Worm (Caenorhabditis elegans) whole organism, late embryonic: ENCODE data around the gene F01D4.8.
A peak's percentile ranks its signal among the peaks of the same experiment; 100 is the strongest.

Source experiments
- C08G9.2 ChIP-seq: sonication (generic microtip); optimal IDR thresholded peaks from 2 replicates; lab custom pipeline; 2016; ENCODE audit warnings: mild to moderate bottlenecking, missing genetic modification characterization, moderate library complexity, missing compliant biosample characterization
- K02D7.2 ChIP-seq: sonication (generic microtip); optimal IDR thresholded peaks from 2 replicates; lab custom pipeline; 2017; ENCODE audit warnings: mild to moderate bottlenecking, missing genetic modification characterization, missing compliant biosample characterization
- ahr-1 ChIP-seq: sonication (generic microtip); optimal IDR thresholded peaks from 2 replicates; lab custom pipeline; 2016; ENCODE audit warnings: missing genetic modification characterization, missing compliant biosample characterization
- ceh-2 ChIP-seq: sonication (generic microtip); optimal IDR thresholded peaks from 2 replicates; lab custom pipeline; 2016; ENCODE audit warnings: missing genotype, missing genetic modification characterization, missing compliant biosample characterization
- ceh-48 ChIP-seq: sonication (generic microtip); optimal IDR thresholded peaks from 2 replicates; lab custom pipeline; 2016; ENCODE audit warnings: missing genetic modification characterization, inconsistent platforms, missing compliant biosample characterization
- dmd-4 ChIP-seq: sonication (generic microtip); optimal IDR thresholded peaks from 2 replicates; lab custom pipeline; 2016; ENCODE audit warnings: borderline replicate concordance, missing genetic modification characterization, missing compliant biosample characterization
- dve-1 ChIP-seq: sonication (generic microtip); optimal IDR thresholded peaks from 2 replicates; lab custom pipeline; 2017; ENCODE audit warnings: antibody characterized with exemption, mild to moderate bottlenecking, missing genetic modification characterization, missing compliant biosample characterization
- elt-2 ChIP-seq: sonication (generic microtip); optimal IDR thresholded peaks from 2 replicates; lab custom pipeline; 2016; ENCODE audit warnings: missing genetic modification reagents, missing genetic modification characterization, missing compliant biosample characterization
- elt-4 ChIP-seq: sonication (generic microtip); optimal IDR thresholded peaks from 2 replicates; lab custom pipeline; 2016; ENCODE audit warnings: missing genetic modification characterization, missing compliant biosample characterization
- ets-4 ChIP-seq: sonication (generic microtip); optimal IDR thresholded peaks from 2 replicates; lab custom pipeline; 2016; ENCODE audit warnings: missing genetic modification characterization, missing compliant biosample characterization
- fax-1 ChIP-seq: sonication (generic microtip); optimal IDR thresholded peaks from 2 replicates; lab custom pipeline; 2016; ENCODE audit warnings: missing genotype, missing genetic modification characterization, missing compliant biosample characterization
- fkh-10 ChIP-seq: fragments of 150-350 bp; optimal IDR thresholded peaks from 2 replicates; lab custom pipeline; 2014; ENCODE audit warnings: missing biosample characterization, missing genetic modification reagents, missing genetic modification characterization
- hlh-6 ChIP-seq: sonication (generic microtip); optimal IDR thresholded peaks from 2 replicates; lab custom pipeline; 2016; ENCODE audit warnings: missing genotype, missing genetic modification characterization, missing compliant biosample characterization
- mec-3 ChIP-seq: sonication (generic microtip); optimal IDR thresholded peaks from 2 replicates; lab custom pipeline; 2016; ENCODE audit warnings: borderline replicate concordance, missing genetic modification characterization, missing compliant biosample characterization
- nfya-1 ChIP-seq: sonication (generic microtip); optimal IDR thresholded peaks from 2 replicates; lab custom pipeline; 2017; ENCODE audit warnings: missing genetic modification characterization, mild to moderate bottlenecking, missing compliant biosample characterization, antibody characterized with exemption, moderate library complexity
- nhr-11 ChIP-seq: fragments of 150-350 bp; optimal IDR thresholded peaks from 2 replicates; lab custom pipeline; 2014; ENCODE audit warnings: missing biosample characterization, missing genetic modification characterization
- nhr-232 ChIP-seq: sonication (generic microtip); optimal IDR thresholded peaks from 2 replicates; lab custom pipeline; 2016; ENCODE audit warnings: missing genetic modification characterization, missing compliant biosample characterization
- npax-4 ChIP-seq: sonication (generic microtip); optimal IDR thresholded peaks from 2 replicates; lab custom pipeline; 2016; ENCODE audit warnings: missing genetic modification characterization, missing compliant biosample characterization
- pag-3 ChIP-seq: sonication (generic microtip); optimal IDR thresholded peaks from 2 replicates; lab custom pipeline; 2016; ENCODE audit warnings: missing compliant biosample characterization, missing genetic modification characterization, borderline replicate concordance
- pha-4 ChIP-seq: fragments of 150-350 bp; optimal IDR thresholded peaks from 2 replicates; lab custom pipeline; 2018; ENCODE audit warnings: missing biosample characterization, missing genetic modification reagents, missing genetic modification characterization
- pros-1 ChIP-seq: fragments of 150-350 bp; optimal IDR thresholded peaks from 2 replicates; lab custom pipeline; 2014; ENCODE audit warnings: missing biosample characterization, missing genetic modification reagents, missing genetic modification characterization
- ref-2 ChIP-seq: sonication (generic microtip); optimal IDR thresholded peaks from 2 replicates; lab custom pipeline; 2016; ENCODE audit warnings: missing genetic modification characterization, missing compliant biosample characterization
- rnt-1 ChIP-seq: sonication (generic microtip); optimal IDR thresholded peaks from 2 replicates; lab custom pipeline; 2016; ENCODE audit warnings: missing genetic modification characterization, missing compliant biosample characterization
- sox-2 ChIP-seq: fragments of 200-800 bp; sonication (Bioruptor generic); IDR thresholded peaks from 2 replicates; pipeline ENCODE4 v1.3.6; 2022; ENCODE audit warnings: missing genetic modification reagents, missing genetic modification characterization, missing compliant biosample characterization
- sox-4 ChIP-seq: sonication (generic microtip); optimal IDR thresholded peaks from 2 replicates; lab custom pipeline; 2017; ENCODE audit warnings: mild to moderate bottlenecking, missing genetic modification characterization, inconsistent platforms, missing compliant biosample characterization
- tbx-2 ChIP-seq: sonication (generic microtip); optimal IDR thresholded peaks from 2 replicates; lab custom pipeline; 2016; ENCODE audit warnings: missing genetic modification characterization, missing compliant biosample characterization
- unc-3 ChIP-seq, 2 experiments: fragments of 200-800 bp in 1 of 2; sonication (Bioruptor generic) in 1 of 2; sonication (generic microtip) in 1 of 2; conservative IDR thresholded peaks in 1 of 2; optimal IDR thresholded peaks in 1 of 2; 2 replicates each; pipeline versions ENCODE4 v1.3.6 to Lab custom; 2016 to 2022; ENCODE audit warnings: missing compliant biosample characterization in 2 of 2, missing genetic modification characterization in 2 of 2, missing genetic modification reagents in 1 of 2
- unc-42 ChIP-seq: sonication (generic microtip); optimal IDR thresholded peaks from 2 replicates; lab custom pipeline; 2016; ENCODE audit warnings: missing genotype, missing genetic modification characterization, missing compliant biosample characterization
- unc-55 ChIP-seq: sonication (generic microtip); optimal IDR thresholded peaks from 2 replicates; lab custom pipeline; 2017; ENCODE audit warnings: missing biosample characterization, missing genetic modification reagents, missing genetic modification characterization
- unc-86 ChIP-seq: sonication (generic microtip); optimal IDR thresholded peaks from 2 replicates; lab custom pipeline; 2016; ENCODE audit warnings: missing genetic modification characterization, missing compliant biosample characterization
- ztf-16 ChIP-seq: sonication (generic microtip); optimal IDR thresholded peaks from 2 replicates; lab custom pipeline; 2017; ENCODE audit warnings: missing genetic modification characterization, missing compliant biosample characterization

Gene F01D4.8

DNA sequence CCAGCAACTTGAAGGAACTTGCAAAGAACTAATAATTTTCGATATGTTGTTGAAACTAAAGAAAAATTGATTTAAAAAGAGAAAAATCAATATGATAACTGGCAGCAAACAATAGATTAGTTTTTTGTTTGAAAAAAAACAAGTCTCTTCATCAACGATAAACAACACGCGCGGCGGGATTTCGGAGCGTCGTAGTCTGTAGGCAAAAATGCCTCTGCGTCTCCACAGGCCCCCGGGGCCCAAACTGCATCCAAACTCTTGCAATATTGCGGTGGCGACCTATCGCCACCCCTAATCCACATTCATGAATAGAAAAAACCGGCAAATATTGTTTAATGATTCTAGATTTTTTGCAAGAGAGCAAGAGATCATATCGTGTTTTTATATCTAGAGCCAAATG is 27.8 kb downstream of the F01D4.8 start:
- no peak for TF ChIP-seq pha-4 (tag; lab: Kevin White, UChicago)
- TF ChIP-seq fkh-10 (GFP tag; lab: Kevin White, UChicago), result no peak
- TF ChIP-seq dve-1 (tag; lab: Kevin White, UChicago), result no peak
- no peak for TF ChIP-seq ceh-48 (tag; lab: Kevin White, UChicago)
- peak; percentile 51 for TF ChIP-seq nfya-1
- peak; percentile 55 for TF ChIP-seq elt-2 (tag; lab: Kevin White, UChicago)

ce11 chrIV:10424535-10424934 is 28.4 kb downstream of the F01D4.8 start, which contains the start of gene F13B12.1:
F13B12.1 (minus strand) TSS chrIV:10424635.
- TF ChIP-seq dmd-4 (tag; lab: Kevin White, UChicago) (no peak), ref-2 (tag; lab: Kevin White, UChicago) (no peak), hlh-6 (tag; lab: Kevin White, UChicago) (no peak), mec-3 (tag; lab: Kevin White, UChicago) (no peak), pros-1 (no peak), unc-42 (tag; lab: Kevin White, UChicago) (no peak), ztf-16 (tag; lab: Kevin White, UChicago) (no peak)

DNA sequence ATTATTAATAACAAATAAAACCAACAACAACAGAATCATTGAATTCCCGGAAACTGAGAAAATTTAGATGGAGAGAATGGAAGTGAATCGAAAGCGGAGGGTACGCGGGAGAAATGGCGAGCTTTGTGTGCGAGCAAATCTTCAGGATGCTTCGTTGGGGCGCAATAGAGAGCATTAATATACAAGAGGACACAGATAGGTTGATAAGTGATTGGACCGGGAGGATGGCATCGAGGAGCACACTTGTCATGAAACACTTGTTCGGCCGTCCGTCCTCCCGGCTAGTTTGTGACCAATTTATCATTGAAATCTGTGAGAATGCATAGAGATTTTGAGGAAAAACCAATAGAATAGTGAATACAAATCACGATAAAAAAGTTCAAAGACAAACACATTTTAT is 30.7 kb downstream of the F01D4.8 start:
- peak; percentile 12 for TF ChIP-seq rnt-1 (tag; lab: Kevin White, UChicago)
- TF ChIP-seq nhr-232, result no peak
- peak; percentile 9 for TF ChIP-seq nfya-1

DNA sequence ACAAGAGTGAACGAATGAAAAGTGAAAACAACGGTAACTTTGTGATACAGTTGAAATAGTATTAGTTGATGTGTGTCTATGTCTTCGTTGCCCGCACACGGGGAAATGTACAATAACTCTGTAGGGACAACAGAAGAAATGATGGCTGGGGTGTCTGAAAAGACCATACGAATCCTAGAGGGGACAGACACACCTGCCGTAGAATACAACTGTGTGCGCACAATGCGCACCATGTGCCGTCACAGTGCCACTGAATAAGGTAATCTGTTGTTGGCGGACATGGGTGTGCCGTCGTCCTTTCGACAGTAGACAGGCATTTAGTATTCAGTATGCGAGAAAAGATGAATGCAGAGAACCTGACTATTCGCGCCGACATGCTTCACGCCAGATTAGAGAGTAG is 31.6 kb downstream of the F01D4.8 start:
- TF ChIP-seq ets-4 (tag; lab: Kevin White, UChicago) (no peak), ahr-1 (tag; lab: Kevin White, UChicago) (no peak), unc-86 (tag; lab: Kevin White, UChicago) (no peak), pag-3 (no peak)
- TF ChIP-seq, all 69 proteins: peak for 0

- no peak for TF ChIP-seq ref-2 (tag; lab: Kevin White, UChicago)
- TF ChIP-seq fax-1 (tag; lab: Kevin White, UChicago), result no peak
- TF ChIP-seq nhr-11, result no peak
- no peak for TF ChIP-seq ceh-48 (tag; lab: Kevin White, UChicago)
- TF ChIP-seq dmd-4 (tag; lab: Kevin White, UChicago), result no peak
- TF ChIP-seq ceh-2, result no peak
- TF ChIP-seq tbx-2 (tag; lab: Kevin White, UChicago), result no peak
- no peak for TF ChIP-seq ets-4 (tag; lab: Kevin White, UChicago)
- TF ChIP-seq sox-2 (GFP tag; lab: Robert Waterston, UW), result no peak
- no peak for TF ChIP-seq rnt-1 (tag; lab: Kevin White, UChicago)
- TF ChIP-seq K02D7.2 (tag; lab: Kevin White, UChicago), result no peak
- TF ChIP-seq sox-4, result no peak
- no peak for TF ChIP-seq ahr-1 (tag; lab: Kevin White, UChicago)
- no peak for TF ChIP-seq nfya-1
Observed at ce11 chrIV:10420440-10420839, 32.5 kb downstream of the F01D4.8 start.

DNA sequence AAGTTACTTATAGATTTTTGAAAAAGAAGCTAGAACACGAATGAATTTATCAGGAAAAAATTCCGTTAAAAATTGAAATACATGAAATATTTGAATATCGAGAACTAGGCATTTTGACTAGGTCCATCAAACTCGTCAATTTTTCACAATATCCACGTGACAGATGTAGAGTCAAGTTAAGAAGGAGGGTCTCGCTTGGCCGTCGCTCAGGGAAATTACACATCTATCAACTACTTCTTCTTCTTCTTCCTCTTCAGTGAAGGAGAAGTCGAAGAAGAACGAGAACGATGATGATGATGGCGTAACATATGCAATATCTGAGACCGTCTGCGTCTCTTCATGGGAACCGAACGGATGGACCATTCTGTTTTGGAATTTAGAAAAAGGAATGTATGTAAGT is 33.0 kb downstream of the F01D4.8 start:
- TF ChIP-seq npax-4 (tag; lab: Kevin White, UChicago), result no peak
- no peak for TF ChIP-seq C08G9.2
- peak; percentile 84 for TF ChIP-seq unc-55 (GFP tag; lab: Kevin White, UChicago)
- TF ChIP-seq elt-4 (tag; lab: Kevin White, UChicago), result no peak
- TF ChIP-seq unc-3 (GFP tag; conservative IDR thresholded peaks at IDR 0.05; lab: Robert Waterston, UW), result no peak
- TF ChIP-seq unc-3 (tag; optimal IDR thresholded peaks at IDR 0.05; lab: Kevin White, UChicago), result no peak
- TF ChIP-seq ceh-48 (tag; lab: Kevin White, UChicago), result no peak
